Fruit fly (Drosophila melanogaster) whole organism, pupa: Measurements from ENCODE around the gene Jon66Ci.

Experiments
- CG10348 ChIP-seq: fragments of 200-800 bp; sonication (Bioruptor generic); IDR thresholded peaks from 2 replicates; pipeline ENCODE4 v1.3.6; 2022; ENCODE audit warnings: missing biosample characterization, missing genetic modification characterization
- CG12605 ChIP-seq: fragments of 200-800 bp; sonication (Bioruptor generic); IDR thresholded peaks from 2 replicates; pipeline ENCODE4 v1.3.6; 2022; ENCODE audit warnings: missing biosample characterization, missing genetic modification characterization
- CG13204 ChIP-seq: fragments of 200-800 bp; sonication (Bioruptor generic); optimal IDR thresholded peaks from 2 replicates; lab custom pipeline; 2018; ENCODE audit warnings: missing biosample characterization, mild to moderate bottlenecking, missing genetic modification characterization, moderate library complexity
- CG14655 ChIP-seq: fragments of 200-800 bp; sonication (Bioruptor generic); optimal IDR thresholded peaks from 3 replicates; lab custom pipeline; 2017; ENCODE audit warnings: mild to moderate bottlenecking, missing biosample characterization, missing genetic modification reagents, missing genetic modification characterization
- CG15710 ChIP-seq: fragments of 200-800 bp; sonication (Bioruptor generic); optimal IDR thresholded peaks from 2 replicates; lab custom pipeline; 2018; ENCODE audit warnings: missing biosample characterization, mild to moderate bottlenecking, missing genetic modification characterization, moderate library complexity
- CG17806 ChIP-seq: fragments of 200-800 bp; sonication (Bioruptor generic); optimal IDR thresholded peaks from 2 replicates; lab custom pipeline; 2018; ENCODE audit warnings: missing biosample characterization, mild to moderate bottlenecking, missing genetic modification characterization, moderate library complexity
- CG32121 ChIP-seq: fragments of 200-800 bp; sonication (Bioruptor generic); IDR thresholded peaks from 2 replicates; pipeline ENCODE4 v1.3.6; 2022; ENCODE audit warnings: missing biosample characterization, missing genetic modification characterization
- CG34367 ChIP-seq: fragments of 200-800 bp; sonication (Bioruptor generic); optimal IDR thresholded peaks from 2 replicates; lab custom pipeline; 2018; ENCODE audit warnings: missing biosample characterization, mild to moderate bottlenecking, missing genetic modification characterization
- CG4496 ChIP-seq: fragments of 200-800 bp; sonication (Bioruptor generic); IDR thresholded peaks from 3 replicates; pipeline ENCODE4 v1.3.6; 2022; ENCODE audit warnings: missing biosample characterization, missing genetic modification characterization
- CG8159 ChIP-seq: fragments of 200-800 bp; sonication (Bioruptor generic); optimal IDR thresholded peaks from 3 replicates; lab custom pipeline; 2018; ENCODE audit warnings: missing biosample characterization, mild to moderate bottlenecking, missing genetic modification characterization, moderate library complexity
- CG8301 ChIP-seq: fragments of 200-800 bp; sonication (Bioruptor generic); optimal IDR thresholded peaks from 2 replicates; lab custom pipeline; 2018; ENCODE audit warnings: missing biosample characterization, mild to moderate bottlenecking, missing genetic modification characterization
- CG9948 ChIP-seq: fragments of 200-800 bp; sonication (Bioruptor generic); optimal IDR thresholded peaks from 2 replicates; lab custom pipeline; 2018; ENCODE audit warnings: missing biosample characterization, mild to moderate bottlenecking, missing genetic modification characterization, moderate library complexity
- D1 ChIP-seq: fragments of 200-800 bp; sonication (Bioruptor generic); optimal IDR thresholded peaks from 2 replicates; lab custom pipeline; 2018; ENCODE audit warnings: missing biosample characterization, mild to moderate bottlenecking, missing genetic modification characterization, moderate library complexity
- EcR ChIP-seq: fragments of 200-800 bp; sonication (Bioruptor generic); optimal IDR thresholded peaks from 3 replicates; lab custom pipeline; 2019; ENCODE audit warnings: missing biosample characterization, missing genetic modification characterization, mild to moderate bottlenecking, moderate library complexity, missing genetic modification reagents
- Ets98B ChIP-seq: fragments of 200-800 bp; sonication (Bioruptor generic); IDR thresholded peaks from 2 replicates; pipeline ENCODE4 v1.3.6; 2022; ENCODE audit warnings: missing biosample characterization, missing genetic modification characterization
- Pif1A ChIP-seq: fragments of 200-800 bp; sonication (Bioruptor generic); optimal IDR thresholded peaks from 3 replicates; lab custom pipeline; 2016; ENCODE audit warnings: missing biosample characterization, missing genetic modification characterization
- Pif1B ChIP-seq: fragments of 200-800 bp; sonication (Bioruptor generic); optimal IDR thresholded peaks from 3 replicates; lab custom pipeline; 2016; ENCODE audit warnings: missing biosample characterization, missing genetic modification characterization
- Snoo ChIP-seq: fragments of 200-800 bp; sonication (Bioruptor generic); optimal IDR thresholded peaks from 3 replicates; lab custom pipeline; 2017; ENCODE audit warnings: missing biosample characterization, mild to moderate bottlenecking, missing genetic modification characterization, inconsistent platforms
- fd96Ca ChIP-seq: fragments of 200-800 bp; sonication (Bioruptor generic); IDR thresholded peaks from 3 replicates; pipeline ENCODE4 v1.3.6; 2022; ENCODE audit warnings: missing biosample characterization, missing genetic modification characterization
- gl ChIP-seq: fragments of 200-800 bp; sonication (Bioruptor generic); optimal IDR thresholded peaks from 2 replicates; lab custom pipeline; 2018; ENCODE audit warnings: missing biosample characterization, mild to moderate bottlenecking, missing genetic modification characterization
- rn ChIP-seq: fragments of 200-800 bp; sonication (Bioruptor generic); IDR thresholded peaks from 2 replicates; pipeline ENCODE4 v1.3.6; 2022; ENCODE audit warnings: missing biosample characterization, missing genetic modification characterization

Gene Jon66Ci

dm6 chr3L:8391240-8391639 is at the start of gene Jon66Ci:
Jon66Ci (plus strand) TSS chr3L:8391540.
- no peak for TF ChIP-seq D1 (tag; lab: Kevin White, UChicago)
- TF ChIP-seq CG15710 (tag; lab: Kevin White, UChicago), result no peak
- no peak for TF ChIP-seq CG12605 (GFP tag; lab: Robert Waterston, UW)
- TF ChIP-seq CG13204 (GFP tag; lab: Kevin White, UChicago), result no peak
- TF ChIP-seq EcR (GFP tag; lab: Kevin White, UChicago), result no peak

- TF ChIP-seq CG14655 (GFP tag; lab: Kevin White, UChicago), result no peak
- no peak for TF ChIP-seq rn (GFP tag; lab: Robert Waterston, UW)
- TF ChIP-seq CG10348 (GFP tag; lab: Robert Waterston, UW), result no peak
- no peak for TF ChIP-seq CG15710 (tag; lab: Kevin White, UChicago)
- TF ChIP-seq CG34367 (tag; lab: Kevin White, UChicago), result no peak
- TF ChIP-seq Ets98B (GFP tag; lab: Robert Waterston, UW), result no peak
- TF ChIP-seq CG13204 (GFP tag; lab: Kevin White, UChicago), result no peak
- no peak for TF ChIP-seq gl (tag; lab: Kevin White, UChicago)
- TF ChIP-seq D1 (tag; lab: Kevin White, UChicago), result no peak
- TF ChIP-seq CG32121, result no peak
- no peak for TF ChIP-seq Pif1B (GFP tag; lab: Kevin White, UChicago)
- no peak for TF ChIP-seq CG8159
- no peak for TF ChIP-seq EcR (GFP tag; lab: Kevin White, UChicago)
- TF ChIP-seq Pif1A (GFP tag; lab: Kevin White, UChicago), result no peak
These were observed 46.2 kb upstream of the Jon66Ci start for dm6 chr3L:8345182-8345581.

dm6 chr3L:8346100-8346980 is 45.0 kb upstream of the Jon66Ci start, which contains the start of the genes CG7182 and GAPcenA:
CG7182 (minus strand) TSS chr3L:8346382.
GAPcenA (plus strand) TSS chr3L:8346561.
- TF ChIP-seq CG32121 (no peak), CG34367 (tag; lab: Kevin White, UChicago) (peak; percentile 56), CG15710 (tag; lab: Kevin White, UChicago) (peak; percentile 80), CG9948 (tag; lab: Kevin White, UChicago) (peak; percentile 64), D1 (tag; lab: Kevin White, UChicago) (no peak), CG17806 (tag; lab: Kevin White, UChicago) (peak; percentile 63), Ets98B (GFP tag; lab: Robert Waterston, UW) (peak; percentile 49), rn (GFP tag; lab: Robert Waterston, UW) (0 out of 2 replicates have a peak, but pooled peaks have one; percentile 11), fd96Ca (no peak; the same call in 1 of the 3 replicates), CG8159 (peak; percentile 80), CG14655 (GFP tag; lab: Kevin White, UChicago) (no peak), EcR (GFP tag; lab: Kevin White, UChicago) (peak; percentile 85), gl (tag; lab: Kevin White, UChicago) (no peak), CG13204 (GFP tag; lab: Kevin White, UChicago) (no peak), CG12605 (GFP tag; lab: Robert Waterston, UW) (no peak), CG8301 (tag; lab: Kevin White, UChicago) (no peak), Pif1B (GFP tag; lab: Kevin White, UChicago) (no peak), Snoo (tag; lab: Kevin White, UChicago) (peak; percentile 76), Pif1A (GFP tag; lab: Kevin White, UChicago) (no peak), CG10348 (GFP tag; lab: Robert Waterston, UW) (no peak), CG4496 (GFP tag; lab: Robert Waterston, UW) (peak; percentile 52; the same call in 1 of the 3 replicates)

dm6 chr3L:8347346-8347745 is 44.0 kb upstream of the Jon66Ci start:
- TF ChIP-seq D1 (tag; lab: Kevin White, UChicago) (no peak), fd96Ca (no peak), CG32121 (no peak), CG13204 (GFP tag; lab: Kevin White, UChicago) (no peak), CG12605 (GFP tag; lab: Robert Waterston, UW) (no peak), CG8301 (tag; lab: Kevin White, UChicago) (no peak), Pif1A (GFP tag; lab: Kevin White, UChicago) (no peak), Ets98B (GFP tag; lab: Robert Waterston, UW) (no peak), CG8159 (no peak), gl (tag; lab: Kevin White, UChicago) (no peak), CG10348 (GFP tag; lab: Robert Waterston, UW) (no peak), CG9948 (tag; lab: Kevin White, UChicago) (no peak), rn (GFP tag; lab: Robert Waterston, UW) (no peak), EcR (GFP tag; lab: Kevin White, UChicago) (no peak), CG34367 (tag; lab: Kevin White, UChicago) (no peak), Pif1B (GFP tag; lab: Kevin White, UChicago) (no peak), CG4496 (GFP tag; lab: Robert Waterston, UW) (no peak)

- TF ChIP-seq D1 (tag; lab: Kevin White, UChicago) (no peak), CG4496 (GFP tag; lab: Robert Waterston, UW) (no peak), gl (tag; lab: Kevin White, UChicago) (no peak), Pif1A (GFP tag; lab: Kevin White, UChicago) (no peak), CG13204 (GFP tag; lab: Kevin White, UChicago) (no peak), CG17806 (tag; lab: Kevin White, UChicago) (no peak), CG8301 (tag; lab: Kevin White, UChicago) (no peak), fd96Ca (no peak), CG12605 (GFP tag; lab: Robert Waterston, UW) (no peak), rn (GFP tag; lab: Robert Waterston, UW) (no peak), EcR (GFP tag; lab: Kevin White, UChicago) (no peak), CG14655 (GFP tag; lab: Kevin White, UChicago) (no peak), CG34367 (tag; lab: Kevin White, UChicago) (no peak), CG8159 (no peak), CG15710 (tag; lab: Kevin White, UChicago) (no peak), Snoo (tag; lab: Kevin White, UChicago) (no peak), Pif1B (GFP tag; lab: Kevin White, UChicago) (no peak), CG9948 (tag; lab: Kevin White, UChicago) (no peak)
These were observed 35.1 kb upstream of the Jon66Ci start, which contains the start of gene Culd for dm6 chr3L:8356196-8356595. Culd (minus strand) TSS chr3L:8356296.
